Fruit fly (Drosophila melanogaster) whole organism, embryonic: ENCODE measurements around the gene Dus1.

ENCODE experiments used
- Bteb2 ChIP-seq: fragments of 200-800 bp; sonication (Bioruptor generic); optimal IDR thresholded peaks from 2 replicates; lab custom pipeline; 2016; ENCODE audit warnings: missing biosample characterization, missing genetic modification characterization
- CG10209 ChIP-seq: fragments of 200-800 bp; sonication (Bioruptor generic); optimal IDR thresholded peaks from 3 replicates; lab custom pipeline; 2017; ENCODE audit warnings: missing biosample characterization, mild to moderate bottlenecking, missing genetic modification characterization, missing genetic modification reagents
- CG12942 ChIP-seq: fragments of 200-800 bp; sonication (Bioruptor generic); optimal IDR thresholded peaks from 3 replicates; lab custom pipeline; 2016; ENCODE audit warnings: missing biosample characterization, missing genetic modification characterization
- CG13296 ChIP-seq: fragments of 200-800 bp; sonication (Bioruptor generic); optimal IDR thresholded peaks from 3 replicates; lab custom pipeline; 2018; ENCODE audit warnings: missing biosample characterization, mild to moderate bottlenecking, missing genetic modification characterization
- CG14667 ChIP-seq: fragments of 200-800 bp; sonication (Bioruptor generic); IDR thresholded peaks from 2 replicates; pipeline ENCODE4 v1.3.6; 2022; ENCODE audit warnings: missing biosample characterization, missing genetic modification characterization
- CG17359 ChIP-seq: fragments of 200-800 bp; sonication (Bioruptor generic); optimal IDR thresholded peaks from 3 replicates; lab custom pipeline; 2018; ENCODE audit warnings: missing biosample characterization, mild to moderate bottlenecking, missing genetic modification characterization, moderate library complexity
- CG2116 ChIP-seq: fragments of 200-800 bp; sonication (Bioruptor generic); optimal IDR thresholded peaks from 3 replicates; lab custom pipeline; 2018; ENCODE audit warnings: missing biosample characterization, mild to moderate bottlenecking, missing genetic modification characterization
- CG2678 ChIP-seq: fragments of 200-800 bp; sonication (Bioruptor generic); optimal IDR thresholded peaks from 3 replicates; lab custom pipeline; 2019; ENCODE audit warnings: missing biosample characterization, mild to moderate bottlenecking, missing genetic modification characterization, moderate library complexity
- CG31365 ChIP-seq: fragments of 200-800 bp; sonication (Bioruptor generic); optimal IDR thresholded peaks from 2 replicates; lab custom pipeline; 2018; ENCODE audit warnings: missing biosample characterization, mild to moderate bottlenecking, missing genetic modification characterization
- CG3163 ChIP-seq: fragments of 200-800 bp; sonication (Bioruptor generic); optimal IDR thresholded peaks from 3 replicates; lab custom pipeline; 2016; ENCODE audit warnings: missing biosample characterization, missing genetic modification characterization
- CG32772 ChIP-seq: fragments of 200-800 bp; sonication (Bioruptor generic); IDR thresholded peaks from 2 replicates; pipeline ENCODE4 v1.3.6; 2022; ENCODE audit warnings: missing biosample characterization, missing genetic modification characterization
- CG3847 ChIP-seq: fragments of 200-800 bp; sonication (Bioruptor generic); IDR thresholded peaks from 2 replicates; pipeline ENCODE4 v1.3.6; 2022; ENCODE audit warnings: missing biosample characterization, missing genetic modification characterization
- CG43689 ChIP-seq: fragments of 200-800 bp; sonication (Bioruptor generic); IDR thresholded peaks from 2 replicates; pipeline ENCODE4 v1.3.6; 2022; ENCODE audit warnings: missing biosample characterization, missing genetic modification characterization
- CG6854 ChIP-seq: fragments of 200-800 bp; sonication (Bioruptor generic); optimal IDR thresholded peaks from 3 replicates; lab custom pipeline; 2017; ENCODE audit warnings: missing biosample characterization, mild to moderate bottlenecking, missing genetic modification characterization
- CG8765 ChIP-seq: fragments of 200-800 bp; sonication (Bioruptor generic); IDR thresholded peaks from 2 replicates; pipeline ENCODE4 v1.3.6; 2022; ENCODE audit warnings: missing biosample characterization, missing genetic modification characterization
- CG9797 ChIP-seq: fragments of 200-800 bp; sonication (Bioruptor generic); optimal IDR thresholded peaks from 3 replicates; lab custom pipeline; 2018; ENCODE audit warnings: missing biosample characterization, mild to moderate bottlenecking, missing genetic modification characterization
- Chrac-16 ChIP-seq: fragments of 200-800 bp; sonication (Bioruptor generic); optimal IDR thresholded peaks from 3 replicates; lab custom pipeline; 2016; ENCODE audit warnings: missing biosample characterization, missing genetic modification characterization
- Dek ChIP-seq: fragments of 200-800 bp; sonication (Bioruptor generic); optimal IDR thresholded peaks from 3 replicates; lab custom pipeline; 2019; ENCODE audit warnings: missing biosample characterization, mild to moderate bottlenecking, missing genetic modification characterization, moderate library complexity
- Dip2 ChIP-seq: fragments of 200-800 bp; sonication (Bioruptor generic); IDR thresholded peaks from 2 replicates; pipeline ENCODE4 v1.3.6; 2022; ENCODE audit warnings: missing biosample characterization, missing genetic modification characterization
- Doc3 ChIP-seq: fragments of 200-800 bp; sonication (Bioruptor generic); IDR thresholded peaks from 3 replicates; pipeline ENCODE4 v1.3.6; 2022; ENCODE audit warnings: missing biosample characterization, missing genetic modification characterization; ENCODE audit not compliant: partially characterized antibody
- Dp ChIP-seq: fragments of 200-800 bp; sonication (Bioruptor generic); optimal IDR thresholded peaks from 2 replicates; lab custom pipeline; 2018; ENCODE audit warnings: missing biosample characterization, mild to moderate bottlenecking, missing genetic modification characterization, moderate library complexity
- Dref ChIP-seq: fragments of 200-800 bp; sonication (Bioruptor generic); IDR thresholded peaks from 2 replicates; pipeline ENCODE4 v1.3.6; 2022; ENCODE audit warnings: missing biosample characterization, missing genetic modification characterization
- E2f2 ChIP-seq: fragments of 200-800 bp; sonication (Bioruptor generic); IDR thresholded peaks from 2 replicates; pipeline ENCODE4 v1.3.6; 2022; ENCODE audit warnings: missing biosample characterization, missing genetic modification characterization
- Hr78 ChIP-seq, 2 experiments: fragments of 200-800 bp in 1 of 2; fragments of >200 bp in 1 of 2; sonication (Bioruptor generic) in 1 of 2; optimal IDR thresholded peaks; 2 replicates each; lab custom pipeline; 2017 to 2019; ENCODE audit warnings: missing biosample characterization in 2 of 2, missing genetic modification characterization in 2 of 2, mild to moderate bottlenecking in 1 of 2, moderate library complexity in 1 of 2
- Lhr ChIP-seq: fragments of 200-800 bp; sonication (Bioruptor generic); optimal IDR thresholded peaks from 3 replicates; lab custom pipeline; 2017; ENCODE audit warnings: mild to moderate bottlenecking, missing biosample characterization, missing genetic modification reagents, missing genetic modification characterization
- Myb ChIP-seq: fragments of 200-800 bp; sonication (Bioruptor generic); optimal IDR thresholded peaks from 2 replicates; lab custom pipeline; 2016; ENCODE audit warnings: missing biosample characterization, missing genetic modification characterization
- Nf-YC ChIP-seq: fragments of 200-800 bp; optimal IDR thresholded peaks from 3 replicates; lab custom pipeline; 2019; ENCODE audit warnings: missing biosample characterization, mild to moderate bottlenecking, missing genetic modification characterization, moderate library complexity
- Opbp ChIP-seq: fragments of 200-800 bp; sonication (Bioruptor generic); IDR thresholded peaks from 3 replicates; pipeline ENCODE4 v1.3.6; 2022; ENCODE audit warnings: missing biosample characterization, missing genetic modification characterization; ENCODE audit not compliant: partially characterized antibody
- Ptx1 ChIP-seq: fragments of 200-800 bp; sonication (Bioruptor generic); IDR thresholded peaks from 2 replicates; pipeline ENCODE4 v1.3.6; 2022; ENCODE audit warnings: missing biosample characterization, missing genetic modification characterization
- Six4 ChIP-seq: fragments of 200-800 bp; sonication (Bioruptor generic); optimal IDR thresholded peaks from 2 replicates; lab custom pipeline; 2016; ENCODE audit warnings: missing biosample characterization, missing genetic modification characterization
- Stat92E ChIP-seq, 3 experiments: fragments of >200 bp in 2 of 3; fragments of 200-800 bp in 1 of 3; sonication (Bioruptor generic) in 1 of 3; optimal IDR thresholded peaks; 2 replicates each; lab custom pipeline; 2017 to 2019; ENCODE audit warnings: missing biosample characterization in 3 of 3, missing genetic modification characterization in 3 of 3, mild to moderate bottlenecking in 1 of 3, moderate library complexity in 1 of 3
- ato ChIP-seq: fragments of 200-800 bp; sonication (Bioruptor generic); IDR thresholded peaks from 2 replicates; pipeline ENCODE4 v1.3.6; 2022; ENCODE audit warnings: missing biosample characterization, missing genetic modification characterization; ENCODE audit not compliant: partially characterized antibody
- bbx ChIP-seq: fragments of 200-800 bp; sonication (Bioruptor generic); IDR thresholded peaks from 2 replicates; pipeline ENCODE4 v1.3.6; 2022; ENCODE audit warnings: missing biosample characterization, missing genetic modification characterization; ENCODE audit not compliant: partially characterized antibody
- cad ChIP-seq: fragments of >200 bp; optimal IDR thresholded peaks from 2 replicates; lab custom pipeline; 2017; ENCODE audit warnings: missing biosample characterization, missing genetic modification characterization
- chm ChIP-seq: fragments of 200-800 bp; sonication (Bioruptor generic); IDR thresholded peaks from 2 replicates; pipeline ENCODE4 v1.3.6; 2022; ENCODE audit warnings: missing biosample characterization, missing genetic modification characterization
- ci ChIP-seq: fragments of 200-800 bp; sonication (Bioruptor generic); IDR thresholded peaks from 3 replicates; pipeline ENCODE4 v1.3.6; 2022; ENCODE audit warnings: missing biosample characterization, missing genetic modification characterization
- corto ChIP-seq: fragments of 200-800 bp; sonication (Bioruptor generic); optimal IDR thresholded peaks from 2 replicates; lab custom pipeline; 2016; ENCODE audit warnings: missing biosample characterization, mild to moderate bottlenecking, missing genetic modification characterization, moderate library complexity
- dm ChIP-seq: fragments of 200-800 bp; sonication (Bioruptor generic); optimal IDR thresholded peaks from 3 replicates; lab custom pipeline; 2016; ENCODE audit warnings: missing biosample characterization, missing genetic modification characterization
- fru ChIP-seq: fragments of >200 bp; optimal IDR thresholded peaks from 2 replicates; lab custom pipeline; 2017
- gem ChIP-seq: fragments of 200-800 bp; sonication (Bioruptor generic); optimal IDR thresholded peaks from 2 replicates; lab custom pipeline; 2019; ENCODE audit warnings: missing biosample characterization, mild to moderate bottlenecking, missing genetic modification characterization, moderate library complexity
- gro ChIP-seq: fragments of 200-800 bp; sonication (Bioruptor generic); optimal IDR thresholded peaks from 2 replicates; lab custom pipeline; 2016; ENCODE audit warnings: missing biosample characterization, missing genetic modification characterization
- gsb-n ChIP-seq: fragments of 200-800 bp; sonication (Bioruptor generic); optimal IDR thresholded peaks from 3 replicates; lab custom pipeline; 2018; ENCODE audit warnings: missing biosample characterization, mild to moderate bottlenecking, missing genetic modification characterization
- ham ChIP-seq: fragments of 200-800 bp; sonication (Bioruptor generic); IDR thresholded peaks from 2 replicates; pipeline ENCODE4 v1.3.6; 2022; ENCODE audit warnings: missing biosample characterization, missing genetic modification characterization
- jing ChIP-seq: fragments of 200-800 bp; sonication (Bioruptor generic); optimal IDR thresholded peaks from 2 replicates; lab custom pipeline; 2018; ENCODE audit warnings: missing biosample characterization, mild to moderate bottlenecking, missing genetic modification characterization
- klu ChIP-seq: fragments of 200-800 bp; sonication (Bioruptor generic); IDR thresholded peaks from 2 replicates; pipeline ENCODE4 v1.3.6; 2022; ENCODE audit warnings: missing biosample characterization, missing genetic modification characterization
- maf-S ChIP-seq: fragments of 200-800 bp; sonication (Bioruptor generic); optimal IDR thresholded peaks from 2 replicates; lab custom pipeline; 2016; ENCODE audit warnings: missing biosample characterization, missing genetic modification characterization
- pb ChIP-seq: fragments of 200-800 bp; sonication (Bioruptor generic); optimal IDR thresholded peaks from 3 replicates; lab custom pipeline; 2016; ENCODE audit warnings: missing biosample characterization, missing genetic modification characterization
- repo ChIP-seq: fragments of 200-800 bp; sonication (Bioruptor generic); optimal IDR thresholded peaks from 2 replicates; lab custom pipeline; 2016; ENCODE audit warnings: missing biosample characterization, missing genetic modification characterization
- ssp ChIP-seq: fragments of 200-800 bp; sonication (Bioruptor generic); IDR thresholded peaks from 2 replicates; pipeline ENCODE4 v1.3.6; 2022; ENCODE audit warnings: missing biosample characterization, missing genetic modification characterization
- trh ChIP-seq: fragments of 200-800 bp; sonication (Bioruptor generic); optimal IDR thresholded peaks from 2 replicates; lab custom pipeline; 2016; ENCODE audit warnings: missing biosample characterization, missing genetic modification characterization
- zf30C ChIP-seq: fragments of 200-800 bp; sonication (Bioruptor generic); optimal IDR thresholded peaks from 3 replicates; lab custom pipeline; 2018; ENCODE audit warnings: missing biosample characterization, mild to moderate bottlenecking, missing genetic modification characterization

Dus1 gene

dm6 chr2L:252174-252573, 19.4 kb downstream of the Dus1 start, which contains the start of gene Rpp30 (continued):
- no peak for TF ChIP-seq ssp (GFP tag; lab: Robert Waterston, UW)
- no peak for TF ChIP-seq ci (GFP tag; lab: Robert Waterston, UW)
- no peak for TF ChIP-seq CG12942 (GFP tag; lab: Kevin White, UChicago)
- peak; percentile 42; the same call in 1 of the 2 replicates for TF ChIP-seq CG32772 (GFP tag; lab: Robert Waterston, UW)
- peak; percentile 69 for TF ChIP-seq E2f2 (GFP tag; lab: Robert Waterston, UW)
- TF ChIP-seq Six4 (GFP tag; lab: Kevin White, UChicago) = no peak
- no peak for TF ChIP-seq Chrac-16 (GFP tag; lab: Kevin White, UChicago)
- no peak for TF ChIP-seq CG14667 (GFP tag; lab: Robert Waterston, UW)
- TF ChIP-seq Opbp (GFP tag; lab: Robert Waterston, UW) = peak; percentile 59; the same call in 2 of the 3 replicates
- TF ChIP-seq Lhr (GFP tag; lab: Kevin White, UChicago) = peak; percentile 61
- TF ChIP-seq CG3163 (GFP tag; lab: Kevin White, UChicago) = no peak
- peak; percentile 79 for TF ChIP-seq CG9797 (GFP tag; lab: Kevin White, UChicago)
- peak; percentile 89 for TF ChIP-seq dm
- TF ChIP-seq gem (tag; lab: Kevin White, UChicago) = no peak
- no peak for TF ChIP-seq jing (GFP tag; lab: Kevin White, UChicago)
- no peak for TF ChIP-seq klu
- TF ChIP-seq CG10209 = no peak
- TF ChIP-seq ham (GFP tag; lab: Robert Waterston, UW) = no peak
- TF ChIP-seq Bteb2 (GFP tag; lab: Kevin White, UChicago) = no peak
- no peak for TF ChIP-seq CG43689
- TF ChIP-seq gro (GFP tag; lab: Kevin White, UChicago) = peak; percentile 43
- no peak for TF ChIP-seq Stat92E (GFP tag; optimal IDR thresholded peaks at IDR 0.05; lab: Kevin White, UChicago)
- TF ChIP-seq CG31365 = no peak
- TF ChIP-seq Nf-YC (tag; lab: Kevin White, UChicago) = no peak
- no peak for TF ChIP-seq corto (GFP tag; lab: Kevin White, UChicago)
- no peak for TF ChIP-seq Ptx1 (GFP tag; lab: Robert Waterston, UW)
- TF ChIP-seq pb = no peak
- TF ChIP-seq trh = no peak
- peak; percentile 59 for TF ChIP-seq Dp (GFP tag; lab: Kevin White, UChicago)
- TF ChIP-seq CG6854 (GFP tag; lab: Kevin White, UChicago) = no peak
- TF ChIP-seq chm (GFP tag; lab: Robert Waterston, UW) = no peak
- TF ChIP-seq cad (GFP tag; lab: Kevin White, UChicago) = no peak
- TF ChIP-seq CG2678 (tag; lab: Kevin White, UChicago) = no peak
- no peak for TF ChIP-seq maf-S (GFP tag; lab: Kevin White, UChicago)
- TF ChIP-seq Dref (GFP tag; lab: Robert Waterston, UW) = no peak
- no peak for TF ChIP-seq CG13296 (GFP tag; lab: Kevin White, UChicago)
- TF ChIP-seq repo (GFP tag; lab: Kevin White, UChicago) = no peak
- TF ChIP-seq CG3847 = peak; percentile 65
- TF ChIP-seq bbx = peak; percentile 14; the same call in 1 of the 2 replicates
- TF ChIP-seq CG17359 (tag; lab: Kevin White, UChicago) = peak; percentile 57
- TF ChIP-seq CG8765 = no peak
- TF ChIP-seq Myb (GFP tag; lab: Kevin White, UChicago) = peak; percentile 69
- no peak for TF ChIP-seq zf30C
- no peak for TF ChIP-seq gsb-n (tag; lab: Kevin White, UChicago)
- TF ChIP-seq Doc3 = no peak
- 0 out of 2 replicates have a peak, but pooled peaks have one; percentile 20 for TF ChIP-seq ato (GFP tag; lab: Robert Waterston, UW)
- TF ChIP-seq fru = no peak
- no peak for TF ChIP-seq Hr78 (GFP tag; optimal IDR thresholded peaks at IDR 0.05; lab: Kevin White, UChicago)
- TF ChIP-seq CG2116 (GFP tag; lab: Kevin White, UChicago) = peak; percentile 18
- peak; percentile 22 for TF ChIP-seq Dek
- TF ChIP-seq Dip2 = no peak
